Fruit fly (Drosophila melanogaster): ENCODE data around the gene CG13712.

Gene CG13712

DNA sequence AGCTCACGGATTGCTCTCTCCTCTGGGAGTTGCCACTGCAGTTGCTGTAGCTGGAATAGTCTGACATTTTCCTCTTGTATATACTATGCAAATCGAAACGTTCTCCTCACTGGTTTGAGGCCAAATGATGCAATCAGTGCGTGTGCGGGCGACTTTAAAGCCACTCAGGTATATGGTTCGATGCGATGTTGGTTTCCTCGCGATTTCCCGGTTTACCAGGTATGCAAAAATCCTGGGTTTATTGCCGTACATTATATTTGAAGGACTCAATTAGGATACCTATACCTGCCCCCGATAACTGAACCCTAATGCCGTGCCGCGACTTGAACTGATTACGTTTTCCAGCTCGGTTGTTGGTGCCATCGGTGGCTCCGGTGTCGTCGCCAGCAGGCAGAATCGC lies at the start of gene CG13712:
TSS of gene CG13712 (minus strand) at position 101 of the 400 bp plus-strand sequence.
- TF ChIP-seq knrl (GFP tag; IDR thresholded peaks at IDR 0.05; ENCODE audit: partially characterized antibody) (no peak), CG15479 (GFP tag; optimal IDR thresholded peaks at IDR 0.05) (peak; percentile 66), Bdp1 (GFP tag; optimal IDR thresholded peaks at IDR 0.05) (no peak), CG12071 (GFP tag; optimal IDR thresholded peaks at IDR 0.05) (no peak), en (GFP tag; optimal IDR thresholded peaks at IDR 0.05) (no peak), so (GFP tag; IDR thresholded peaks at IDR 0.05) (no peak), mam (GFP tag; optimal IDR thresholded peaks at IDR 0.05) (no peak), ap (GFP tag; IDR thresholded peaks at IDR 0.05) (no peak), cad (GFP tag; optimal IDR thresholded peaks at IDR 0.05) (peak; percentile 25)

DNA sequence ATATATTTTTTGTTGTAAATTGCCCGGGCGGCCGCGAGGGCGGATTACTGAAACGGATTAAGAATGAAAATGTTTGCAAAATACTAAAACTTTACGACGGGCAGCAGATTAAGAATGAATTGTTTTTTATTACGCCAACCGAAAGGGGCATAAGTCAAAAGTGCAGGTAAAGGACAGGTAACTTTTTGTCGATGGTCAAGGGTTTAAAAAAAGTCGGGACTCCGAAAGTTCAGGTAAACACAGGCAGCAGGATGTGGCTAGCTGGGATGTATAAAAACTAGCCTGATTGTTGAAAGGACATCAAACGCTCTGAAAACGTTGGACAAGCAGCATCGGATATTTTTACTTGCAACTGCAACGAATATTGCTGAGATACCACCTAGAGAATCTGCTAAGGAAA lies 47.9 kb upstream of the CG13712 start, which contains the start of gene CG13711:
TSS of gene CG13711 (plus strand) at position 301 of the 400 bp plus-strand sequence.
- no peak for TF ChIP-seq CG6765 (GFP tag; optimal IDR thresholded peaks at IDR 0.05)
- TF ChIP-seq Ssrp (tag; optimal IDR thresholded peaks at IDR 0.05) = no peak
- peak; percentile 74 for TF ChIP-seq cad (GFP tag; optimal IDR thresholded peaks at IDR 0.05)
- peak in 1 of 2 experiments; percentile 69 for TF ChIP-seq tll (GFP tag; optimal IDR thresholded peaks at IDR 0.05)
- TF ChIP-seq CG7839 (tag; optimal IDR thresholded peaks at IDR 0.05) = no peak

DNA sequence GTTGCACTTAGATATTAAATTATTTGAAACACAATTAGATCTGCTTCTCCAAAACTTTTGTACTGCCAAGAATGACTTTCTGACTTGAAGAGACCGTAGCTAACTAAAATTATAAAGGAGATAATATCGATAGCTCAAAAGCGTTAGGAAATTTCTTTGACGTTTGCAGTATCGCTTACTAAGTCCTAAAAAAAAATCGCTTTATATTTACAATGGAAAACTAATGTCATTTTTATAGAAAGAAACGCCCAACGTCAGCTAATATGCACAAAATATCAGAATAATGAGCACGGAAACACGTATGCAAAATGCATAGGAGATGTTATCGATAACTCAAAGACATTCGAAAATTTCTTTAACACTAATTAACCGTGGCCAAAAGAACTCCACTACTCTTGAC lies 43.9 kb upstream of the CG13712 start, which contains the start of gene CG12493:
TSS of gene CG12493 (minus strand) at position 101 of the 400 bp plus-strand sequence.
- TF ChIP-seq unc-4 (GFP tag; IDR thresholded peaks at IDR 0.05; ENCODE audit: partially characterized antibody) (no peak), cwo (GFP tag; optimal IDR thresholded peaks at IDR 0.05) (no peak), gt (GFP tag; IDR thresholded peaks at IDR 0.05) (no peak), zf30C (GFP tag; optimal IDR thresholded peaks at IDR 0.05) (no peak), Dad (GFP tag; optimal IDR thresholded peaks at IDR 0.05) (no peak), CG4707 (GFP tag; optimal IDR thresholded peaks at IDR 0.05) (no peak), gsb-n (tag; optimal IDR thresholded peaks at IDR 0.05) (no peak), Atf3 (GFP tag; optimal IDR thresholded peaks at IDR 0.05) (no peak), ems (GFP tag; optimal IDR thresholded peaks at IDR 0.05) (no peak), Elba2 (GFP tag; optimal IDR thresholded peaks at IDR 0.05) (peak; percentile 8), bigmax (GFP tag; optimal IDR thresholded peaks at IDR 0.05) (no peak), NfI (GFP tag; optimal IDR thresholded peaks at IDR 0.05) (no peak), stwl (tag; optimal IDR thresholded peaks at IDR 0.05) (peak; percentile 3), Awh (GFP tag; IDR thresholded peaks at IDR 0.05) (no peak), CG15479 (GFP tag; optimal IDR thresholded peaks at IDR 0.05) (no peak), Med (GFP tag) (no peak), CG30431 (GFP tag; optimal IDR thresholded peaks at IDR 0.05) (no peak), Lpt (GFP tag; optimal IDR thresholded peaks at IDR 0.05) (no peak), E2f1 (GFP tag; IDR thresholded peaks at IDR 0.05) (no peak), TFAM (GFP tag; optimal IDR thresholded peaks at IDR 0.05) (no peak), tll (GFP tag; optimal IDR thresholded peaks at IDR 0.05) (peak in 1 of 2 experiments; percentile 70), pum (GFP tag; optimal IDR thresholded peaks at IDR 0.05) (no peak), CG8478 (optimal IDR thresholded peaks at IDR 0.05) (no peak), chif (GFP tag; optimal IDR thresholded peaks at IDR 0.05) (no peak)

DNA sequence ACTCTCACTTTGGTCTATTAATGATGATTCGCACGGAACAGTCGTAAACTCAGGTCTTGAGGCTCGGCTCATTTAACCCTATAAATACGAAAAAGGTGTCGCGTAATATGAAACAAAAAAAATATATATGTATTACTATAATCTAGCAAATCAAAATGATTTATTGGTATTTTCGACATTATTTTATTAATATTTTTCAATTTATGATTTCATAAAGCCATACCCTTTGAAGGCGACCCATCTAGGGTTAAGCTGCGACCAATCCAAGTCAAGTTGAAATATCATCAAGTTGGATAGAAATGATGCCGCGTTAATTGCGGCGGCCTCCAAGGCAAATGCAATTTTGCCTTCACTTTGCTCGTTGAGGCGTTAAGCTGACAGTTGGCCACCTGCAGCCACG lies 41.1 kb upstream of the CG13712 start:
- TF ChIP-seq Hr51 (GFP tag; optimal IDR thresholded peaks at IDR 0.05) = no peak
- TF ChIP-seq sens (GFP tag) = peak; percentile 40

All from whole organism, embryonic.